Fruit fly (Drosophila melanogaster): Measurements from ENCODE around the gene CG42529.
"Not testable (repeated sequence)": the region's sequence is repeated elsewhere in the genome, so short reads cannot be mapped to it uniquely, and the experiment has no call there.

The CG42529 gene

dm6 chr3L:19728694-19729093, at the start of gene CG42529:
CG42529 (plus strand) TSS chr3L:19728994.
- not testable (repeated sequence) for TF ChIP-seq noc (tag; optimal IDR thresholded peaks at IDR 0.05)

- no peak for TF ChIP-seq noc (tag; optimal IDR thresholded peaks at IDR 0.05)
These were observed 45.9 kb upstream of the CG42529 start for dm6 chr3L:19682902-19683301.

dm6 chr3L:19683520-19683919, 45.3 kb upstream of the CG42529 start:
- no peak for TF ChIP-seq noc (tag; optimal IDR thresholded peaks at IDR 0.05)

dm6 chr3L:19687200-19687687, 41.5 kb upstream of the CG42529 start, which contains the start of the genes CG8765 and Gbeta76C:
CG8765 (minus strand) TSS chr3L:19687353.
Gbeta76C (plus strand) TSS chr3L:19687637.
- no peak for TF ChIP-seq noc (tag; optimal IDR thresholded peaks at IDR 0.05)

dm6 chr3L:19694156-19694643, 34.6 kb upstream of the CG42529 start:
- no peak for TF ChIP-seq noc (tag; optimal IDR thresholded peaks at IDR 0.05)

dm6 chr3L:19695057-19695627, 33.7 kb upstream of the CG42529 start, which contains the start of gene verm:
verm (minus strand) TSS chr3L:19695260.
- no peak for TF ChIP-seq noc (tag; optimal IDR thresholded peaks at IDR 0.05)

dm6 chr3L:19696073-19696960, 32.5 kb upstream of the CG42529 start:
- no peak for TF ChIP-seq noc (tag; optimal IDR thresholded peaks at IDR 0.05)

dm6 chr3L:19697395-19697978, 31.3 kb upstream of the CG42529 start:
- TF ChIP-seq noc (tag; optimal IDR thresholded peaks at IDR 0.05): no peak

dm6 chr3L:19698651-19699050, 30.1 kb upstream of the CG42529 start:
- TF ChIP-seq noc (tag; optimal IDR thresholded peaks at IDR 0.05): no peak

- no peak for TF ChIP-seq noc (tag; optimal IDR thresholded peaks at IDR 0.05)
These were observed 29.1 kb upstream of the CG42529 start for dm6 chr3L:19699651-19700050.

- no peak for TF ChIP-seq noc (tag; optimal IDR thresholded peaks at IDR 0.05)
These were observed 28.3 kb upstream of the CG42529 start for dm6 chr3L:19700463-19700862.

- TF ChIP-seq noc (tag; optimal IDR thresholded peaks at IDR 0.05): no peak
These were observed 27.7 kb upstream of the CG42529 start for dm6 chr3L:19701106-19701505.

- no peak for TF ChIP-seq noc (tag; optimal IDR thresholded peaks at IDR 0.05)
These were observed 27.1 kb upstream of the CG42529 start for dm6 chr3L:19701662-19702061.

- no peak for TF ChIP-seq noc (tag; optimal IDR thresholded peaks at IDR 0.05)
These were observed 25.5 kb upstream of the CG42529 start for dm6 chr3L:19703323-19703722.

- TF ChIP-seq noc (tag; optimal IDR thresholded peaks at IDR 0.05): no peak
These were observed 23.9 kb upstream of the CG42529 start for dm6 chr3L:19704869-19705268.

- TF ChIP-seq noc (tag; optimal IDR thresholded peaks at IDR 0.05): no peak
These were observed 21.1 kb upstream of the CG42529 start, which contains the start of gene serp for dm6 chr3L:19707570-19708146. serp (minus strand) TSS chr3L:19708015.

All from whole organism, larva.